Worm (Caenorhabditis elegans): ENCODE measurements around the gene srv-5.

srv-5 gene

ce11 chrX:4279294-4279782 is 27.2 kb downstream of the srv-5 start, which contains the start of the genes twk-28 and ets-9:
TSS of gene twk-28 (minus strand) at chrX:4279344.
TSS of gene ets-9 (plus strand) at chrX:4279703.
- TF ChIP-seq hmg-1.2 (GFP tag; IDR thresholded peaks at IDR 0.05): no peak
- no peak for TF ChIP-seq ceh-79 (tag; optimal IDR thresholded peaks at IDR 0.05)
- no peak for TF ChIP-seq bed-1 (GFP tag; IDR thresholded peaks at IDR 0.05)
- TF ChIP-seq K11D2.4 (GFP tag; IDR thresholded peaks at IDR 0.05): no peak
- TF ChIP-seq Y53F4B.3 (GFP tag; IDR thresholded peaks at IDR 0.05): no peak
- TF ChIP-seq xnd-1 (tag; optimal IDR thresholded peaks at IDR 0.05): no peak
- TF ChIP-seq nfya-1 (tag; optimal IDR thresholded peaks at IDR 0.05; ENCODE audit: borderline replicate concordance, insufficient read depth): no peak
- TF ChIP-seq hlh-12 (tag; optimal IDR thresholded peaks at IDR 0.05): no peak
- TF ChIP-seq sea-2 (GFP tag; IDR thresholded peaks at IDR 0.05): no peak
- no peak for TF ChIP-seq ceh-100 (GFP tag; IDR thresholded peaks at IDR 0.05)
- TF ChIP-seq tlf-1 (GFP tag; optimal IDR thresholded peaks at IDR 0.05): no peak
- no peak for TF ChIP-seq attf-3 (GFP tag; conservative IDR thresholded peaks at IDR 0.05)
- TF ChIP-seq hmg-20 (GFP tag; IDR thresholded peaks at IDR 0.05): no peak
- no peak for TF ChIP-seq lin-26 (GFP tag; IDR thresholded peaks at IDR 0.05)
- TF ChIP-seq let-526 (GFP tag; IDR thresholded peaks at IDR 0.05): no peak
- no peak for TF ChIP-seq cebp-2 (GFP tag; IDR thresholded peaks at IDR 0.05)
- TF ChIP-seq ama-1 (optimal IDR thresholded peaks at IDR 0.05): no peak
- no peak for TF ChIP-seq ama-1 (GFP tag; optimal IDR thresholded peaks at IDR 0.05)

ce11 chrX:4282380-4282779 is 30.2 kb downstream of the srv-5 start, which contains the start of gene C52B9.19:
TSS of gene C52B9.19 (plus strand) at chrX:4282555.
- no peak for TF ChIP-seq nhr-80 (tag; optimal IDR thresholded peaks at IDR 0.05)

ce11 chrX:4283989-4284388 is 31.8 kb downstream of the srv-5 start, which contains the start of gene ets-10:
TSS of gene ets-10 (plus strand) at chrX:4284189.
- TF ChIP-seq lin-35 (GFP tag; optimal IDR thresholded peaks at IDR 0.05) (no peak), Y95B8A.8 (GFP tag; IDR thresholded peaks at IDR 0.05) (no peak), him-1 (tag; optimal IDR thresholded peaks at IDR 0.05) (no peak), nhr-27 (tag; optimal IDR thresholded peaks at IDR 0.05) (no peak), dpl-1 (GFP tag; optimal IDR thresholded peaks at IDR 0.05) (no peak), cebp-1 (GFP tag; IDR thresholded peaks at IDR 0.05) (no peak), cebp-1 (tag; optimal IDR thresholded peaks at IDR 0.05) (no peak), madf-8 (GFP tag; conservative IDR thresholded peaks at IDR 0.05) (no peak), somi-1 (GFP tag; optimal IDR thresholded peaks at IDR 0.05) (no peak), F52B5.7 (tag; optimal IDR thresholded peaks at IDR 0.05) (no peak), snpc-1.1 (tag; optimal IDR thresholded peaks at IDR 0.05; ENCODE audit: insufficient read depth) (no peak), K12H6.12 (tag; optimal IDR thresholded peaks at IDR 0.05) (no peak), F39B2.1 (GFP tag; IDR thresholded peaks at IDR 0.05) (no peak), hsf-1 (GFP tag; IDR thresholded peaks at IDR 0.05) (no peak), mcd-1 (GFP tag; IDR thresholded peaks at IDR 0.05) (no peak), athp-1 (tag; optimal IDR thresholded peaks at IDR 0.05) (no peak), tbp1 (GFP tag; optimal IDR thresholded peaks at IDR 0.05) (no peak), ccch-3 (GFP tag; optimal IDR thresholded peaks at IDR 0.05) (no peak)

- TF ChIP-seq egl-18 (GFP tag; IDR thresholded peaks at IDR 0.05) (no peak), F39B2.1 (GFP tag; IDR thresholded peaks at IDR 0.05) (no peak), nhr-80 (tag; optimal IDR thresholded peaks at IDR 0.05) (peak; percentile 65)
Observed at ce11 chrX:4284470-4284869, 32.3 kb downstream of the srv-5 start.
